Worm (Caenorhabditis elegans): ENCODE data around the gene M57.2.

DNA sequence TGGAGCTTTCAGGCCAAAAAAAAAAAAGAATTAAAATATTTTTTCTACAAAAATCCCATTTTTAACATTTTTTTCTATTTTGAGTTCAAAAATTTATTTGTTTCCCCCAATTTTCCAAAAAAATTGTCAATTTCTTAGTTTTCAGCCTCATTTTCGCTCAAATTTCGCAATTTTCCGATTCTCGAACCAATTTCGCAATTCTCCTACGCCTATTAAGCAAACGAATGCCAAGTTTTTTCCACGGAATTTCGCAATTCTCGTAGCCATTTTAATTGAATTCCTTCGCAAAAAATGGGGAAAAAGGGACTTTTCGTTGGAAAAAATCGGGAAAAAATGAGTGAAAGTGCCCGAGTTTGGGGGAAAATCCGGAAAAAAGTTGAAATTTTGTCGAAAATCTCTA lies 6.8 kb upstream of the M57.2 start:
- TF ChIP-seq sem-2 (GFP tag; optimal IDR thresholded peaks at IDR 0.05) (no peak), unc-62 (GFP tag; optimal IDR thresholded peaks at IDR 0.05) (no peak)

Data from whole organism, mixed stage, embryonic.